Fruit fly (Drosophila melanogaster) whole organism, embryonic: Measurements from ENCODE around the gene Enoph.

Experiments used
- B-H1 ChIP-seq: fragments of 200-800 bp; sonication (Bioruptor generic); IDR thresholded peaks from 3 replicates; pipeline ENCODE4 v1.3.6; 2022; ENCODE audit warnings: missing biosample characterization, missing genetic modification characterization
- BEAF-32 ChIP-seq: fragments of 200-800 bp; sonication (Bioruptor generic); optimal IDR thresholded peaks from 3 replicates; lab custom pipeline; 2017; ENCODE audit warnings: missing biosample characterization, missing genetic modification characterization, mild to moderate bottlenecking, moderate library complexity, missing genetic modification reagents
- CG10209 ChIP-seq: fragments of 200-800 bp; sonication (Bioruptor generic); optimal IDR thresholded peaks from 3 replicates; lab custom pipeline; 2017; ENCODE audit warnings: missing biosample characterization, mild to moderate bottlenecking, missing genetic modification characterization, missing genetic modification reagents
- CG11247 ChIP-seq: fragments of 200-800 bp; sonication (Bioruptor generic); IDR thresholded peaks from 2 replicates; pipeline ENCODE4 v1.3.6; 2022; ENCODE audit warnings: missing biosample characterization, missing genetic modification characterization
- CG11696 ChIP-seq: fragments of 200-800 bp; sonication (Bioruptor generic); IDR thresholded peaks from 2 replicates; pipeline ENCODE4 v1.3.6; 2022; ENCODE audit warnings: missing biosample characterization, missing genetic modification characterization
- CG12071 ChIP-seq: fragments of 200-800 bp; sonication (Bioruptor generic); optimal IDR thresholded peaks from 3 replicates; lab custom pipeline; 2018; ENCODE audit warnings: missing biosample characterization, mild to moderate bottlenecking, missing genetic modification characterization
- CG12659 ChIP-seq: fragments of 200-800 bp; sonication (Bioruptor generic); optimal IDR thresholded peaks from 3 replicates; lab custom pipeline; 2017; ENCODE audit warnings: mild to moderate bottlenecking, missing biosample characterization, missing genetic modification reagents, missing genetic modification characterization
- CG13775 ChIP-seq: fragments of 200-800 bp; sonication (Bioruptor generic); optimal IDR thresholded peaks from 3 replicates; lab custom pipeline; 2017; ENCODE audit warnings: missing biosample characterization, mild to moderate bottlenecking, missing genetic modification characterization
- CG14441 ChIP-seq: fragments of 200-800 bp; sonication (Bioruptor generic); IDR thresholded peaks from 2 replicates; pipeline ENCODE4 v1.3.6; 2022; ENCODE audit warnings: missing biosample characterization, missing genetic modification characterization
- CG15514 ChIP-seq: fragments of 200-800 bp; sonication (Bioruptor generic); optimal IDR thresholded peaks from 3 replicates; lab custom pipeline; 2017; ENCODE audit warnings: missing biosample characterization, missing genetic modification characterization, mild to moderate bottlenecking, moderate library complexity, missing genetic modification reagents
- CG33213 ChIP-seq: fragments of 200-800 bp; sonication (Bioruptor generic); optimal IDR thresholded peaks from 3 replicates; lab custom pipeline; 2016; ENCODE audit warnings: missing biosample characterization, missing genetic modification characterization
- CG33557 ChIP-seq: fragments of 200-800 bp; sonication (Bioruptor generic); optimal IDR thresholded peaks from 2 replicates; lab custom pipeline; 2019; ENCODE audit warnings: missing biosample characterization, mild to moderate bottlenecking, missing genetic modification characterization, moderate library complexity
- CG43689 ChIP-seq: fragments of 200-800 bp; sonication (Bioruptor generic); IDR thresholded peaks from 2 replicates; pipeline ENCODE4 v1.3.6; 2022; ENCODE audit warnings: missing biosample characterization, missing genetic modification characterization
- CG4424 ChIP-seq: fragments of 200-800 bp; sonication (Bioruptor generic); optimal IDR thresholded peaks from 3 replicates; lab custom pipeline; 2016; ENCODE audit warnings: missing biosample characterization, missing genetic modification characterization
- CG6765 ChIP-seq: fragments of 200-800 bp; sonication (Bioruptor generic); optimal IDR thresholded peaks from 3 replicates; lab custom pipeline; 2017; ENCODE audit warnings: missing biosample characterization, mild to moderate bottlenecking, missing genetic modification characterization
- CG8089 ChIP-seq: fragments of 200-800 bp; sonication (Bioruptor generic); optimal IDR thresholded peaks from 3 replicates; lab custom pipeline; 2016; ENCODE audit warnings: missing biosample characterization, missing genetic modification characterization
- CG8290 ChIP-seq, 3 experiments: fragments of 200-800 bp; sonication (Bioruptor generic); optimal IDR thresholded peaks; 2 replicates each; lab custom pipeline; 2016 to 2019; ENCODE audit warnings: missing biosample characterization in 3 of 3, missing genetic modification characterization in 3 of 3, mild to moderate bottlenecking in 2 of 3, moderate library complexity in 1 of 3
- CG9797 ChIP-seq: fragments of 200-800 bp; sonication (Bioruptor generic); optimal IDR thresholded peaks from 3 replicates; lab custom pipeline; 2018; ENCODE audit warnings: missing biosample characterization, mild to moderate bottlenecking, missing genetic modification characterization
- CG9817 ChIP-seq: fragments of 200-800 bp; sonication (Bioruptor generic); optimal IDR thresholded peaks from 2 replicates; lab custom pipeline; 2018; ENCODE audit warnings: missing biosample characterization, mild to moderate bottlenecking, missing genetic modification characterization, moderate library complexity
- CG9876 ChIP-seq: fragments of 200-800 bp; sonication (Bioruptor generic); optimal IDR thresholded peaks from 2 replicates; lab custom pipeline; 2016; ENCODE audit warnings: missing biosample characterization, missing genetic modification characterization
- D ChIP-seq, 2 experiments: fragments of 200-800 bp in 1 of 2; fragments of >200 bp in 1 of 2; sonication (Bioruptor generic) in 1 of 2; optimal IDR thresholded peaks; 2 replicates in 1 of 2; 3 replicates in 1 of 2; lab custom pipeline; 2017; ENCODE audit warnings: mild to moderate bottlenecking in 1 of 2, missing biosample characterization in 1 of 2, missing genetic modification characterization in 1 of 2, missing genetic modification reagents in 1 of 2
- Gsc ChIP-seq: fragments of 200-800 bp; sonication (Bioruptor generic); IDR thresholded peaks from 2 replicates; pipeline ENCODE4 v1.3.6; 2022; ENCODE audit warnings: missing biosample characterization, missing genetic modification characterization
- HHEX ChIP-seq: fragments of 200-800 bp; sonication (Bioruptor generic); optimal IDR thresholded peaks from 3 replicates; lab custom pipeline; 2017; ENCODE audit warnings: missing biosample characterization, mild to moderate bottlenecking, missing genetic modification characterization, missing genetic modification reagents
- Hr3 ChIP-seq: fragments of 200-800 bp; sonication (Bioruptor generic); optimal IDR thresholded peaks from 3 replicates; lab custom pipeline; 2016; ENCODE audit warnings: missing biosample characterization, missing genetic modification characterization
- Hsf ChIP-seq: fragments of 200-800 bp; sonication (Bioruptor generic); optimal IDR thresholded peaks from 3 replicates; lab custom pipeline; 2016; ENCODE audit warnings: missing biosample characterization, missing genetic modification characterization
- MTF-1 ChIP-seq: fragments of 200-800 bp; sonication (Bioruptor generic); optimal IDR thresholded peaks from 2 replicates; lab custom pipeline; 2018; ENCODE audit warnings: missing biosample characterization, mild to moderate bottlenecking, missing genetic modification characterization, borderline replicate concordance
- Max ChIP-seq: fragments of 200-800 bp; sonication (Bioruptor generic); optimal IDR thresholded peaks from 2 replicates; lab custom pipeline; 2016; ENCODE audit warnings: missing biosample characterization, mild to moderate bottlenecking, missing genetic modification characterization
- Sin3A ChIP-seq: fragments of >200 bp; optimal IDR thresholded peaks from 2 replicates; lab custom pipeline; 2018
- bab2 ChIP-seq: fragments of 200-800 bp; sonication (Bioruptor generic); optimal IDR thresholded peaks from 2 replicates; lab custom pipeline; 2016; ENCODE audit warnings: missing biosample characterization, missing genetic modification characterization
- chn ChIP-seq: fragments of 200-800 bp; sonication (Bioruptor generic); optimal IDR thresholded peaks from 2 replicates; lab custom pipeline; 2016; ENCODE audit warnings: missing biosample characterization, missing genetic modification characterization
- danr ChIP-seq: fragments of 200-800 bp; sonication (Bioruptor generic); IDR thresholded peaks from 2 replicates; pipeline ENCODE4 v1.3.6; 2022; ENCODE audit warnings: missing biosample characterization, missing genetic modification characterization
- ems ChIP-seq: fragments of 200-800 bp; sonication (Bioruptor generic); optimal IDR thresholded peaks from 3 replicates; lab custom pipeline; 2016; ENCODE audit warnings: missing biosample characterization, missing genetic modification characterization
- gem ChIP-seq: fragments of 200-800 bp; sonication (Bioruptor generic); optimal IDR thresholded peaks from 2 replicates; lab custom pipeline; 2019; ENCODE audit warnings: missing biosample characterization, mild to moderate bottlenecking, missing genetic modification characterization, moderate library complexity
- gsb ChIP-seq: fragments of 200-800 bp; sonication (Bioruptor generic); IDR thresholded peaks from 2 replicates; pipeline ENCODE4 v1.3.6; 2022; ENCODE audit warnings: missing biosample characterization, missing genetic modification characterization
- gt ChIP-seq: fragments of 200-800 bp; sonication (Bioruptor generic); IDR thresholded peaks from 2 replicates; pipeline ENCODE4 v1.3.6; 2022; ENCODE audit warnings: missing biosample characterization, missing genetic modification characterization
- h ChIP-seq: fragments of >200 bp; optimal IDR thresholded peaks from 2 replicates; lab custom pipeline; 2017
- knrl ChIP-seq: fragments of 200-800 bp; sonication (Bioruptor generic); IDR thresholded peaks from 3 replicates; pipeline ENCODE4 v1.3.6; 2022; ENCODE audit warnings: missing biosample characterization, missing genetic modification characterization; ENCODE audit not compliant: partially characterized antibody
- lola ChIP-seq, 3 experiments: fragments of >200 bp in 2 of 3; fragments of 200-800 bp in 1 of 3; sonication (Bioruptor generic) in 1 of 3; optimal IDR thresholded peaks; 2 replicates each; lab custom pipeline; 2017 to 2019; ENCODE audit warnings: missing biosample characterization in 3 of 3, missing genetic modification characterization in 3 of 3, mild to moderate bottlenecking in 1 of 3, moderate library complexity in 1 of 3
- mirr ChIP-seq: fragments of 200-800 bp; sonication (Bioruptor generic); optimal IDR thresholded peaks from 3 replicates; lab custom pipeline; 2018; ENCODE audit warnings: missing biosample characterization, mild to moderate bottlenecking, missing genetic modification characterization
- peb ChIP-seq: fragments of 200-800 bp; sonication (Bioruptor generic); IDR thresholded peaks from 2 replicates; pipeline ENCODE4 v1.3.6; 2022; ENCODE audit warnings: missing biosample characterization, missing genetic modification characterization
- pita ChIP-seq: fragments of 200-800 bp; sonication (Bioruptor generic); optimal IDR thresholded peaks from 2 replicates; lab custom pipeline; 2017; ENCODE audit warnings: missing biosample characterization, mild to moderate bottlenecking, missing genetic modification characterization
- pros ChIP-seq: fragments of 200-800 bp; sonication (Bioruptor generic); optimal IDR thresholded peaks from 3 replicates; lab custom pipeline; 2019; ENCODE audit warnings: missing biosample characterization, mild to moderate bottlenecking, missing genetic modification characterization, moderate library complexity
- pum ChIP-seq: fragments of 200-800 bp; sonication (Bioruptor generic); optimal IDR thresholded peaks from 2 replicates; lab custom pipeline; 2016; ENCODE audit warnings: missing biosample characterization, missing genetic modification characterization
- row ChIP-seq: fragments of 200-800 bp; sonication (Bioruptor generic); IDR thresholded peaks from 3 replicates; pipeline ENCODE4 v1.3.6; 2022; ENCODE audit warnings: missing biosample characterization, missing genetic modification characterization
- schlank ChIP-seq: fragments of 200-800 bp; sonication (Bioruptor generic); optimal IDR thresholded peaks from 2 replicates; lab custom pipeline; 2018; ENCODE audit warnings: missing biosample characterization, mild to moderate bottlenecking, missing genetic modification characterization
- sens ChIP-seq: fragments of 200-800 bp; sonication (Bioruptor generic); peaks from one replicate; lab custom pipeline; 2016; ENCODE audit warnings: missing biosample characterization, missing genetic modification characterization
- stc ChIP-seq: fragments of 200-800 bp; sonication (Bioruptor generic); IDR thresholded peaks from 2 replicates; pipeline ENCODE4 v1.3.6; 2022; ENCODE audit warnings: missing biosample characterization, missing genetic modification characterization
- unc-4 ChIP-seq: fragments of 200-800 bp; sonication (Bioruptor generic); IDR thresholded peaks from 2 replicates; pipeline ENCODE4 v1.3.6; 2022; ENCODE audit warnings: missing biosample characterization, missing genetic modification characterization; ENCODE audit not compliant: partially characterized antibody
- z ChIP-seq: fragments of 200-800 bp; sonication (Bioruptor generic); IDR thresholded peaks from 3 replicates; pipeline ENCODE4 v1.3.6; 2022; ENCODE audit warnings: missing biosample characterization, missing genetic modification characterization

The Enoph gene

DNA sequence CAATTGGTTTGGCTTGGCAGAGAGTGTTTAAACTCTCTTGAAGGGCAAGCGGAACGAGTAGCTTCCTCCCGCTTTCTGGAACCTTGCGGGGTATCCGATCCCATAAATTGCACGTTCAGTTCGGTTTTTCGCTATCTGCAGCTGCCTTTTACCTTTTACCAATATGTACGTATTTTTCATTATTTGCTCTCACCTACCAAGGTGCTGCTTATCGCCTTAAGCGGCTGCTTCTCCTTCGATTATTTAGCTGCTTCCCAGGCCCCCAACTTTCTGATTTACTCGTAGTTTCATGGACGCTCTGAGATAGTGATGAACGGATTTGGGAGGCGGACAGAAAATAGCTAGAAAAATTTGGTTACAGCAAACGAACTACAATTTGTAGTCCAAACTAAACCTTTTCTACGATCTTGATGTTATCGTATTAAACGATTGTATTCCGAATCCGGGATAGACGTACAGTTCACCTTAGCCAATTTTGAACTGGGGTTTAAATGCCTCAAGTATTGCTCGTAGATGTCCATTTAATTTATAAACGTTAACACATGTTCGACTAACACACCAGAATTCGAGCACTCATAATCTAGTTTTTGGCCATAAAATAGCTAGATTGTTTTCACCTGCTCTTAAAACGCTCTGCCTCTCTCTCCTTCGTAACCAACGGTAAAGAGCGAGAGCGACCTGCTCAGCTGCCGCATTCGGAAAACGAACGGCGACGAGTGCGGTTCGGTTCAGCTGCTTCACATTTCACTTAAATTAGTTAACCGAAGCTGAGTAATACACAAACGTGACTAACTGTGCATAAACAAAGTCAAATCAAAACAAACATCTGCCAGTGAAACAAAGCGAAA is 8.0 kb upstream of the Enoph start (continued):
- TF ChIP-seq row (GFP tag; lab: Robert Waterston, UW) (peak; percentile 96), HHEX (GFP tag; lab: Kevin White, UChicago) (peak; percentile 29), stc (GFP tag; lab: Robert Waterston, UW) (no peak), CG8290 (GFP tag; optimal IDR thresholded peaks at IDR 0.05; lab: Kevin White, UChicago) (peak; percentile 9), CG8290 (tag; optimal IDR thresholded peaks at IDR 0.05; lab: Kevin White, UChicago) (peak in 1 of 2 experiments; percentile 49), h (no peak), unc-4 (no peak; the same call in none of the 2 replicates), gsb (no peak), schlank (no peak), Max (GFP tag; lab: Kevin White, UChicago) (no peak), sens (peak; percentile 86), pros (GFP tag; lab: Kevin White, UChicago) (no peak), CG9797 (no peak), CG12659 (GFP tag; lab: Kevin White, UChicago) (peak; percentile 45), gt (GFP tag; lab: Robert Waterston, UW) (no peak), CG43689 (GFP tag; lab: Robert Waterston, UW) (no peak), CG14441 (GFP tag; lab: Robert Waterston, UW) (no peak), CG33557 (peak; percentile 37), pum (GFP tag; lab: Kevin White, UChicago) (no peak), danr (no peak), Hr3 (no peak), Sin3A (lab: Kevin White, UChicago) (no peak), lola (GFP tag; optimal IDR thresholded peaks at IDR 0.05; lab: Kevin White, UChicago) (peak in 2 of 3 experiments; percentile 35 to 51), gem (peak; percentile 58), CG12071 (peak; percentile 47), CG33213 (peak; percentile 31), CG10209 (peak; percentile 37), CG11247 (GFP tag; lab: Robert Waterston, UW) (no peak), CG9876 (GFP tag; lab: Kevin White, UChicago) (peak; percentile 45), ems (GFP tag; lab: Kevin White, UChicago) (no peak), pita (GFP tag; lab: Kevin White, UChicago) (no peak), z (no peak), CG8089 (GFP tag; lab: Kevin White, UChicago) (no peak), CG15514 (GFP tag; lab: Kevin White, UChicago) (peak; percentile 54), Hsf (GFP tag; lab: Kevin White, UChicago) (no peak), MTF-1 (GFP tag; lab: Kevin White, UChicago) (no peak), Gsc (GFP tag; lab: Robert Waterston, UW) (no peak), knrl (no peak), CG13775 (peak; percentile 42), mirr (GFP tag; lab: Kevin White, UChicago) (peak; percentile 33), CG11696 (no peak), B-H1 (GFP tag; lab: Robert Waterston, UW) (no peak), CG6765 (no peak), CG9817 (tag; lab: Kevin White, UChicago) (peak; percentile 6), peb (GFP tag; lab: Robert Waterston, UW) (no peak), bab2 (GFP tag; lab: Kevin White, UChicago) (no peak), D (optimal IDR thresholded peaks at IDR 0.05; lab: Kevin White, UChicago) (peak; percentile 48), D (GFP tag; optimal IDR thresholded peaks at IDR 0.05; lab: Kevin White, UChicago) (no peak), chn (GFP tag; lab: Kevin White, UChicago) (no peak), BEAF-32 (GFP tag; lab: Kevin White, UChicago) (no peak), CG4424 (peak; percentile 28)
